Fruit fly (Drosophila melanogaster) whole organism, prepupa: ENCODE data around the gene CG43678.

Source experiments
- CG8119 ChIP-seq: fragments of 200-800 bp; sonication (Bioruptor generic); IDR thresholded peaks from 3 replicates; pipeline ENCODE4 v1.3.6; 2022; ENCODE audit warnings: missing biosample characterization, missing genetic modification characterization
- esn ChIP-seq: fragments of 200-800 bp; sonication (Bioruptor generic); optimal IDR thresholded peaks from 2 replicates; lab custom pipeline; 2016; ENCODE audit warnings: missing biosample characterization, mild to moderate bottlenecking, missing genetic modification characterization, moderate library complexity
- lz ChIP-seq: fragments of 200-800 bp; sonication (Bioruptor generic); optimal IDR thresholded peaks from 3 replicates; lab custom pipeline; 2016; ENCODE audit warnings: missing biosample characterization, missing genetic modification characterization
- ss ChIP-seq, 2 experiments: fragments of 200-800 bp; sonication (Bioruptor generic); optimal IDR thresholded peaks; 2 replicates in 1 of 2; 3 replicates in 1 of 2; lab custom pipeline; 2017 to 2018; ENCODE audit warnings: mild to moderate bottlenecking in 2 of 2, missing biosample characterization in 2 of 2, missing genetic modification characterization in 2 of 2, moderate library complexity in 1 of 2

- TF ChIP-seq lz (GFP tag; lab: Kevin White, UChicago), result no peak
- no peak for TF ChIP-seq esn (GFP tag; lab: Kevin White, UChicago)
- TF ChIP-seq ss (GFP tag; optimal IDR thresholded peaks at IDR 0.05; lab: Kevin White, UChicago), result no peak
- no peak for TF ChIP-seq CG8119 (GFP tag; lab: Robert Waterston, UW)
These were observed 5.8 kb downstream of the CG43678 start for dm6 chr3L:15043465-15043864.
